Worm (Caenorhabditis elegans): ENCODE data around the gene fbxa-220.

DNA sequence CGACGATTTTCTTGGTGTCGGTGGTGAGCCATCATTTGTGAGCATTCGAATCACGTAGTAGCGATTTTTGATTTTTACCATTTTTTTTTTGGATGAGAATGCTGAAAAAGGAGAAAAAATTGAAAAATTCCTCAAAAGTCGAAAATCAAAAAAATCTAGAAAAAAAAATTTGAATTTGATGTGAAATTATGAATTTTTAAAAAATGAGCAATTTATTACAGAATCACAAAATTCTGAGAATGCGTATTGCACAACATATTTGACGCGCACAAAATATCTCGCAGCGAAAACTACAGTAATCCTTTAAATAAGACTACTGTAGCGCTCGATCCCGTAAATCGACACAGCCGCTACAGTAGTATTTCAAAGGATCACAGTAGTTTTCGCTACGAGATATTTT is 3.3 kb upstream of the fbxa-220 start, which contains the start of gene popl-5:
- TF ChIP-seq ceh-82 (tag; optimal IDR thresholded peaks at IDR 0.05) (no peak), elt-1 (tag; optimal IDR thresholded peaks at IDR 0.05) (no peak), mab-5 (tag; optimal IDR thresholded peaks at IDR 0.05) (no peak), F13H6.1 (tag; optimal IDR thresholded peaks at IDR 0.05) (no peak), unc-39 (tag; optimal IDR thresholded peaks at IDR 0.05) (no peak), elt-3 (tag; optimal IDR thresholded peaks at IDR 0.05) (no peak), nhr-11 (tag; optimal IDR thresholded peaks at IDR 0.05) (no peak), blmp-1 (tag; optimal IDR thresholded peaks at IDR 0.05; ENCODE audit: insufficient read depth) (no peak), nhr-12 (tag; optimal IDR thresholded peaks at IDR 0.05) (no peak), mdl-1 (tag; optimal IDR thresholded peaks at IDR 0.05) (no peak), ztf-11 (tag; optimal IDR thresholded peaks at IDR 0.05) (no peak), nhr-77 (tag; optimal IDR thresholded peaks at IDR 0.05) (no peak)
